Worm (Caenorhabditis elegans): ENCODE measurements around the gene R09E10.1.

DNA sequence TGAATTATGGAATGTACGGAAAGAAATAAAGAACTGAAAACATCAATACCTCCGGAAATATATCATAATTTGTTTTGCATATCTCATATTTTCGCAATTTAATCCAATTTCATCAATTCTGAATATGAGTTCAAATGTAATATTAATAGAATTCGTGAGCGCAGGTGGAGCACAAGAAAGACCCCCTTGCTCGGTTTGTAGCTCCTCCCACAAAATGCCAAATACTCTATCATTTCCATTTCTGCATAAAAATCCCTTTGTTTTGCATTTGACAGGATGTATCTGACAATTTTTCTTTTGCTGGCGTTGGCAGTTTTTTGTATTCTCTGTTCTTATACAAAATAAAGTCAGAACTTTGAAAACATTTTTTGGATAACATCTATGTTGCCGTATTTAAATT, 47.5 kb downstream of the R09E10.1 start:
- TF ChIP-seq pat-9 (tag; optimal IDR thresholded peaks at IDR 0.05): no peak
- TF ChIP-seq ahr-1 (tag; optimal IDR thresholded peaks at IDR 0.05): no peak
- no peak for TF ChIP-seq unc-42 (tag; optimal IDR thresholded peaks at IDR 0.05)
- no peak for TF ChIP-seq unc-55 (GFP tag; optimal IDR thresholded peaks at IDR 0.05)
- no peak for TF ChIP-seq fax-1 (tag; optimal IDR thresholded peaks at IDR 0.05)
- no peak for TF ChIP-seq ceh-9 (tag; optimal IDR thresholded peaks at IDR 0.05)
- TF ChIP-seq ceh-2 (tag; optimal IDR thresholded peaks at IDR 0.05): no peak
- no peak for TF ChIP-seq F13H6.1 (tag; optimal IDR thresholded peaks at IDR 0.05)
